Worm (Caenorhabditis elegans) whole organism, early embryonic: Measurements from ENCODE around the gene rpc-2.

Source experiments
- B0310.2 ChIP-seq: sonication (generic microtip); optimal IDR thresholded peaks from 2 replicates; lab custom pipeline; 2016; ENCODE audit warnings: mild to moderate bottlenecking, missing genetic modification characterization, missing compliant biosample characterization
- F13C5.2 ChIP-seq: sonication (generic microtip); optimal IDR thresholded peaks from 2 replicates; lab custom pipeline; 2017; ENCODE audit warnings: mild to moderate bottlenecking, missing genetic modification characterization, inconsistent platforms, missing compliant biosample characterization
- aly-1 ChIP-seq: sonication (generic microtip); optimal IDR thresholded peaks from 2 replicates; lab custom pipeline; 2016; ENCODE audit warnings: missing genetic modification characterization, missing compliant biosample characterization
- ama-1 ChIP-seq: fragments of 150-350 bp; optimal IDR thresholded peaks from 2 replicates; lab custom pipeline; 2014
- ceh-13 ChIP-seq: fragments of 200-800 bp; sonication (Bioruptor generic); optimal IDR thresholded peaks from 2 replicates; lab custom pipeline; 2018; ENCODE audit warnings: mild to moderate bottlenecking, missing genetic modification characterization, missing compliant biosample characterization
- ceh-36 ChIP-seq: sonication (generic microtip); optimal IDR thresholded peaks from 2 replicates; lab custom pipeline; 2016; ENCODE audit warnings: missing genetic modification characterization, inconsistent platforms, missing compliant biosample characterization
- ets-7 ChIP-seq: sonication (generic microtip); optimal IDR thresholded peaks from 2 replicates; lab custom pipeline; 2016; ENCODE audit warnings: missing genotype, missing genetic modification characterization, missing compliant biosample characterization
- flt-1 ChIP-seq: fragments of 200-800 bp; sonication (Bioruptor generic); IDR thresholded peaks from 2 replicates; pipeline ENCODE4 v1.3.6; 2022; ENCODE audit warnings: missing genetic modification characterization, missing compliant biosample characterization
- hmbx-1 ChIP-seq: sonication (generic microtip); optimal IDR thresholded peaks from 2 replicates; lab custom pipeline; 2016; ENCODE audit warnings: mild to moderate bottlenecking, missing genetic modification characterization, missing compliant biosample characterization
- hmg-4 ChIP-seq: fragments of 200-800 bp; sonication (Bioruptor generic); optimal IDR thresholded peaks from 2 replicates; lab custom pipeline; 2018; ENCODE audit warnings: mild to moderate bottlenecking, missing genetic modification characterization, missing compliant biosample characterization
- hnd-1 ChIP-seq: sonication (generic microtip); optimal IDR thresholded peaks from 2 replicates; lab custom pipeline; 2016; ENCODE audit warnings: missing genetic modification characterization, missing compliant biosample characterization
- pes-1 ChIP-seq: fragments of 200-800 bp; sonication (Bioruptor generic); IDR thresholded peaks from 2 replicates; pipeline ENCODE4 v1.3.6; 2022; ENCODE audit warnings: missing genetic modification reagents, missing genetic modification characterization, missing compliant biosample characterization
- scrt-1 ChIP-seq: fragments of 200-800 bp; sonication (Bioruptor generic); IDR thresholded peaks from 2 replicates; pipeline ENCODE4 v1.3.6; 2022; ENCODE audit warnings: missing genetic modification characterization, missing compliant biosample characterization
- sea-1 ChIP-seq: fragments of 200-800 bp; sonication (Bioruptor generic); conservative IDR thresholded peaks from 2 replicates; pipeline ENCODE4 v1.3.6; 2022; ENCODE audit warnings: missing genetic modification characterization, missing compliant biosample characterization
- tbx-11 ChIP-seq: fragments of 200-800 bp; sonication (Bioruptor generic); IDR thresholded peaks from 2 replicates; pipeline ENCODE4 v1.3.6; 2022; ENCODE audit warnings: missing genetic modification characterization, missing compliant biosample characterization
- tbx-37 ChIP-seq: fragments of 200-800 bp; sonication (Bioruptor generic); conservative IDR thresholded peaks from 2 replicates; pipeline ENCODE4 v1.3.6; 2022; ENCODE audit warnings: missing genetic modification reagents, missing genetic modification characterization, missing compliant biosample characterization
- tra-4 ChIP-seq: sonication (generic microtip); optimal IDR thresholded peaks from 2 replicates; lab custom pipeline; 2017; ENCODE audit warnings: missing genetic modification characterization, missing compliant biosample characterization

Gene rpc-2

ce11 chrIII:5552072-5552667, 5.0 kb upstream of the rpc-2 start, which contains the start of gene F09F7.6:
TSS of gene F09F7.6 (minus strand) at chrIII:5552135.
- TF ChIP-seq tbx-11: no peak
- no peak for TF ChIP-seq hmbx-1
- TF ChIP-seq B0310.2 (tag; lab: Kevin White, UChicago): no peak
- no peak for TF ChIP-seq flt-1 (GFP tag; lab: Robert Waterston, UW)
- TF ChIP-seq F13C5.2 (tag; lab: Kevin White, UChicago): no peak
- TF ChIP-seq hmg-4: no peak
- TF ChIP-seq aly-1 (tag; lab: Kevin White, UChicago): no peak
- TF ChIP-seq sea-1 (GFP tag; lab: Robert Waterston, UW): no peak

ce11 chrIII:5553098-5553497, 4.1 kb upstream of the rpc-2 start:
- no peak for TF ChIP-seq ama-1
- TF ChIP-seq tra-4: no peak
- no peak for TF ChIP-seq aly-1 (tag; lab: Kevin White, UChicago)
- no peak for TF ChIP-seq ceh-13 (GFP tag; lab: Kevin White, UChicago)
- no peak for TF ChIP-seq tbx-37 (GFP tag; lab: Robert Waterston, UW)
- no peak for TF ChIP-seq sea-1 (GFP tag; lab: Robert Waterston, UW)
- no peak for TF ChIP-seq hmg-4
- no peak for TF ChIP-seq F13C5.2 (tag; lab: Kevin White, UChicago)
- no peak for TF ChIP-seq B0310.2 (tag; lab: Kevin White, UChicago)
- no peak for TF ChIP-seq tbx-11

- TF ChIP-seq aly-1 (tag; lab: Kevin White, UChicago) (peak; percentile 77), flt-1 (GFP tag; lab: Robert Waterston, UW) (peak; percentile 86), ama-1 (no peak), F13C5.2 (tag; lab: Kevin White, UChicago) (peak; percentile 96), ceh-36 (peak; percentile 91), hnd-1 (tag; lab: Kevin White, UChicago) (peak; percentile 78), hmbx-1 (peak; percentile 60), tbx-11 (peak; percentile 94), B0310.2 (tag; lab: Kevin White, UChicago) (peak; percentile 84), sea-1 (GFP tag; lab: Robert Waterston, UW) (peak; percentile 91), hmg-4 (peak; percentile 89), ceh-13 (GFP tag; lab: Kevin White, UChicago) (peak; percentile 91), pes-1 (peak; percentile 94), tra-4 (peak; percentile 77), ets-7 (tag; lab: Kevin White, UChicago) (peak; percentile 75), scrt-1 (GFP tag; lab: Robert Waterston, UW) (peak; percentile 93), tbx-37 (GFP tag; lab: Robert Waterston, UW) (peak; percentile 89)
These were observed 2.2 kb upstream of the rpc-2 start, which contains the start of the genes nmad-1 and hach-1 for ce11 chrIII:5554884-5555500. TSS of gene nmad-1 (minus strand) at chrIII:5554934. TSS of gene hach-1 (plus strand) at chrIII:5555450.

- no peak for TF ChIP-seq tra-4
- no peak for TF ChIP-seq sea-1 (GFP tag; lab: Robert Waterston, UW)
- TF ChIP-seq B0310.2 (tag; lab: Kevin White, UChicago): no peak
- no peak for TF ChIP-seq hmbx-1
- no peak for TF ChIP-seq flt-1 (GFP tag; lab: Robert Waterston, UW)
- TF ChIP-seq ceh-13 (GFP tag; lab: Kevin White, UChicago): no peak
- TF ChIP-seq ceh-36: no peak
- TF ChIP-seq pes-1: no peak
- TF ChIP-seq ama-1: no peak
- TF ChIP-seq ets-7 (tag; lab: Kevin White, UChicago): no peak
- TF ChIP-seq tbx-37 (GFP tag; lab: Robert Waterston, UW): no peak
- no peak for TF ChIP-seq F13C5.2 (tag; lab: Kevin White, UChicago)
- no peak for TF ChIP-seq aly-1 (tag; lab: Kevin White, UChicago)
- no peak for TF ChIP-seq hnd-1 (tag; lab: Kevin White, UChicago)
- no peak for TF ChIP-seq scrt-1 (GFP tag; lab: Robert Waterston, UW)
- TF ChIP-seq tbx-11: no peak
- no peak for TF ChIP-seq hmg-4
These were observed 6.5 kb downstream of the rpc-2 start for ce11 chrIII:5563680-5564079.

- TF ChIP-seq ets-7 (tag; lab: Kevin White, UChicago) (no peak), ama-1 (no peak), tra-4 (no peak), B0310.2 (tag; lab: Kevin White, UChicago) (no peak), tbx-11 (no peak)
These were observed 7.2 kb downstream of the rpc-2 start for ce11 chrIII:5564325-5564724.

- TF ChIP-seq ceh-36: no peak
- 0 out of 2 replicates have a peak, but pooled peaks have one; percentile 2 for TF ChIP-seq tbx-37 (GFP tag; lab: Robert Waterston, UW)
- TF ChIP-seq hmg-4: peak; percentile 12
These were observed 7.6 kb downstream of the rpc-2 start, which contains the start of gene mlc-3 for ce11 chrIII:5564799-5565198. TSS of gene mlc-3 (plus strand) at chrIII:5565025.

- no peak for TF ChIP-seq B0310.2 (tag; lab: Kevin White, UChicago)
- TF ChIP-seq hnd-1 (tag; lab: Kevin White, UChicago): no peak
- no peak for TF ChIP-seq scrt-1 (GFP tag; lab: Robert Waterston, UW)
- TF ChIP-seq tbx-11: no peak
- TF ChIP-seq ceh-13 (GFP tag; lab: Kevin White, UChicago): no peak
- TF ChIP-seq flt-1 (GFP tag; lab: Robert Waterston, UW): no peak
- TF ChIP-seq F13C5.2 (tag; lab: Kevin White, UChicago): no peak
- no peak for TF ChIP-seq hmg-4
- no peak for TF ChIP-seq tra-4
- no peak for TF ChIP-seq ceh-36
- no peak for TF ChIP-seq tbx-37 (GFP tag; lab: Robert Waterston, UW)
- TF ChIP-seq pes-1: no peak
- TF ChIP-seq aly-1 (tag; lab: Kevin White, UChicago): no peak
These were observed 8.5 kb downstream of the rpc-2 start for ce11 chrIII:5565699-5566098.
